Worm (Caenorhabditis elegans): Measurements from ENCODE around the gene clec-252.
A peak's percentile ranks its signal among the peaks of the same experiment; 100 is the strongest.

Gene clec-252

DNA sequence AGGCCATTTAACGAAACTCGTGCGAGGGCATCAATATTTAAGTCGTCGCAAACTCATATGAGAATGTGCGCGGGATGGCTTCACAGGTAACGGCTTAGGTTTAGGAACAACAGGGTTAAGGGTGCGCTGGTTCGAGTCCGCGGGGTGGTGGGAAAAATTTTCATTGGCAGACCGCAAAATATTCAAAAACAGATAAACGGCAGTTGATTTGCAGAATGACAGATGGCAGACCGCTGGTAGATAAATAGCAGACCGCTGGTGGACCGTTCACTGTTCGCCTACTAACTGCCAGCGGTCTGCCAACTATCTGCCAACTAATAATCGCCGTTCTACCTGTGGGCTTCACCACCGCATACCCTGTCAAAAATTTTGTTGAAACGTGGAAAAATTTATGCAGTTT lies 36.5 kb downstream of the clec-252 start (continued):
- TF ChIP-seq nhr-42 (GFP tag; IDR thresholded peaks at IDR 0.05): no peak; the same call in 1 of the 2 replicates
- no peak for TF ChIP-seq nhr-25 (tag; optimal IDR thresholded peaks at IDR 0.05; ENCODE audit: borderline replicate concordance, insufficient read depth)
- TF ChIP-seq zip-2 (tag; optimal IDR thresholded peaks at IDR 0.05): no peak
- TF ChIP-seq nhr-76 (tag; optimal IDR thresholded peaks at IDR 0.05): no peak
- TF ChIP-seq ceh-20 (GFP tag; IDR thresholded peaks at IDR 0.05): no peak
- peak in 1 of 2 experiments; percentile 19 for TF ChIP-seq daf-16 (GFP tag; optimal IDR thresholded peaks at IDR 0.05)
- peak; percentile 17 for TF ChIP-seq daf-16 (tag; optimal IDR thresholded peaks at IDR 0.05)
- 0 out of 2 replicates have a peak, but pooled peaks have one; percentile 9 for TF ChIP-seq nhr-41 (GFP tag; IDR thresholded peaks at IDR 0.05)
- TF ChIP-seq lin-1 (GFP tag; IDR thresholded peaks at IDR 0.05): no peak
- no peak for TF ChIP-seq ctbp-1 (GFP tag; IDR thresholded peaks at IDR 0.05)

DNA sequence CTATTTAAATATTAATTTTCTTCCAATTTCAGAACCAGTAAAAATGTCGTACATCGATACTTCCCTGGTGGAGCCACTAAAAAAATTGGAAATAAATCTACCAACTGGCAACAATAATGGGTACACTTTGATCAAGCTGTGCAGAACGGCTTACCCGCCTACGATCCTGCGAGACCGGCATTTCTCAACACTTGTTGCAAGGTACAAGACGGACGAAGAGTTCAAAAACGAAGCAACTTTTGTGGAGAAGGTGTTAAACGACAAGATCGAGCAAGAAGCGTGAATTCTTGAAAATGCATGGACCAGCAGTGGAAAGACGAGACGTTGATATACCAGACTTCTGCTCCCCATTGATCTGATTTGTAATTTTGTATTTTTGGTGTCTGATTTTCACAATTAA lies 37.3 kb downstream of the clec-252 start:
- TF ChIP-seq pqm-1 (tag; optimal IDR thresholded peaks at IDR 0.05): no peak
- TF ChIP-seq aha-1 (tag): peak; percentile 56

DNA sequence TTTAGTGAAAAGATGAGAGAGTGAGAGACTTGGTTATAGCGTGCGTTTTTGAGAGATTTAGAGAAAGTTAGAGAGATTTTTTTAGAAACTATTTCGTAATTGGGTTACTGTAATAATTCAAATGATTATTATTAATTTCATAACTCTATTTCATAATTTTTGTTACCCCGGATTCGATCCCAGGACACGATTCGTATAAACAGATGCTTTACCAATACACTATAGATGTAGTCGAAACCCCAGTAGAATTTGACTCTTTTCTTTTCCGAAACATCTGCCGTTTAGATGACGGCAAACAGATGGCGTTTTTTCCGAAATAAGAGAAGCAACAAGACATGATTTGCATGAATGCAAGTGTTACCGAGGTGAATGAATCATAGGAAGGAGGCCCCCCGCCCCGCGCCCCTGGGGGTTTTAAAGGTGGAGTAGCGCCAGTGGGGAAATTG lies 38.6 kb downstream of the clec-252 start:
- no peak for TF ChIP-seq ztf-11 (tag; optimal IDR thresholded peaks at IDR 0.05)
- peak in 1 of 2 experiments; percentile 20 for TF ChIP-seq unc-62 (GFP tag; optimal IDR thresholded peaks at IDR 0.05 in 1 of 2)
- TF ChIP-seq unc-62 (tag; optimal IDR thresholded peaks at IDR 0.05): no peak
- TF ChIP-seq lin-29 (GFP tag; IDR thresholded peaks at IDR 0.05): 0 out of 2 replicates have a peak, but pooled peaks have one; percentile 12
- peak; percentile 77 for TF ChIP-seq duxl-1 (tag; optimal IDR thresholded peaks at IDR 0.05; ENCODE audit: poor library complexity)
- TF ChIP-seq D1046.2 (GFP tag; IDR thresholded peaks at IDR 0.05): peak; percentile 54; the same call in 1 of the 2 replicates
- peak in 1 of 2 experiments; percentile 13 for TF ChIP-seq daf-16 (GFP tag; optimal IDR thresholded peaks at IDR 0.05)
- TF ChIP-seq daf-16 (tag; optimal IDR thresholded peaks at IDR 0.05): peak; percentile 11
- TF ChIP-seq arid-1 (GFP tag; conservative IDR thresholded peaks at IDR 0.05): no peak
- TF ChIP-seq zip-2 (tag; optimal IDR thresholded peaks at IDR 0.05): peak; percentile 32
- TF ChIP-seq F37D6.2 (tag; optimal IDR thresholded peaks at IDR 0.05): peak; percentile 40
- no peak for TF ChIP-seq egl-43 (GFP tag; IDR thresholded peaks at IDR 0.05)
- peak; percentile 39 for TF ChIP-seq aha-1 (tag)
- TF ChIP-seq gei-8 (GFP tag; optimal IDR thresholded peaks at IDR 0.05): no peak
- no peak for TF ChIP-seq rbr-2 (tag; optimal IDR thresholded peaks at IDR 0.05)
- TF ChIP-seq attf-4 (tag; optimal IDR thresholded peaks at IDR 0.05): no peak

DNA sequence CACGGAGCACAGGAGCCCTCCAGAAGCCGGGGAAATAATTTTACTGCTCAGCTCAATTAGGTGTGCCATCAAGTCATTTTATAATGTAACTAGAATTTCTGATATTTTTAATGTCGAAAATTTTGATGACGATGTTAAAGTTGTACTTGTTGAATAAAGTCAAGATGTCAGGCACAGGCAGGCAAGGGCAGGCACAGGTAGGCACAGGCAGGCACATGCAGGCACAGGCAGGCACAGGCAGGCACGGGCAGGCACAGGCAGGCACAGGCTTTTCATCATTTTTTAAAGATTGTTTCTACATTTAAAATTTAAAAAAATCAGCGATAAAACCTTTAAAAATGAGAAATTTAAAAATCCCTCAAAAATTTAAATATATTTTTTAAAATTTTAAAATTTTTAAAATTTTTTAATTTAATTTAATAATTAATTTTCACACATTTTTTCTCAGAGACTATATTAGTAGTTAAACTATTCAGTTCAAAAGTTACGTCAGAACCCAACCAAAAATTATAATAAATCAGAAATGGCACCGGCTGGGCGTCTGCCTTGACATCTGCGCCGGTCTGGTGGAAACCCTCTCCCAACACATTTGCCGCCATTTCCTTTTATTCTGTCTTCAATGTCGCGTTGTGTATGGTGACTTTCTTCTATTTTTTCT lies 39.3 kb downstream of the clec-252 start, which contains the start of gene Y17D7C.6:
Y17D7C.6 (plus strand) TSS at position 608 of the 658 bp plus-strand sequence.
- TF ChIP-seq madf-5 (GFP tag; IDR thresholded peaks at IDR 0.05): 0 out of 4 replicates have a peak, but pooled peaks of 1 of the 2 experiments have one; percentile 75
- TF ChIP-seq zip-2 (tag; optimal IDR thresholded peaks at IDR 0.05): no peak
- 0 out of 2 replicates have a peak, but pooled peaks have one; percentile 30 for TF ChIP-seq saeg-2 (GFP tag; IDR thresholded peaks at IDR 0.05)

DNA sequence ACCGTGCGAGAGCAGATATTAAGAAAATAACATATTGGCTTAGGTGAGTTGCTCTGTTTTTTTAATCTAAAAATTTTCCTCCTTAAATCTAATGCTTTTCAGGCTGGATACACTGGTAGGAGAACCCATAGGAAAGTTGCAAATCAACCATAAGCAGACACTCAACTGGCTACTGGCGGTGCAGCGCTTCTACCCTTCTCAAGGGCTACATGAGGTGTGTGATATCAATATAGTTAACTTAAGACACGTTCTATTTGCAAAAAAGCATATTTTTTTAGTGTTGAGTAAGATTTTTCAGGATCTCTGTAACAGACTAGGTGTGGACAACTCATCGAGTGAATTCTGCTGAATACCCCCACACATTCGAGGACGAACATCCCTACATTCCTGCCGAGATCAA lies 40.6 kb downstream of the clec-252 start:
- TF ChIP-seq zfp-2 (tag; optimal IDR thresholded peaks at IDR 0.05) (no peak), madf-5 (GFP tag; IDR thresholded peaks at IDR 0.05) (0 out of 4 replicates have a peak, but pooled peaks of 1 of the 2 experiments have one; percentile 19), aha-1 (tag) (peak; percentile 83), F26F4.8 (GFP tag; conservative IDR thresholded peaks at IDR 0.05) (0 out of 2 replicates have a peak, but pooled peaks have one; percentile 49), F44E2.7 (GFP tag; IDR thresholded peaks at IDR 0.05) (0 out of 2 replicates have a peak, but pooled peaks have one; percentile 4), fos-1 (tag; optimal IDR thresholded peaks at IDR 0.05) (no peak)
